Worm (Caenorhabditis elegans): Measurements from ENCODE around the gene C02F5.3.
A peak's percentile ranks its signal among the peaks of the same experiment; 100 is the strongest.

Gene C02F5.3

ce11 chrIII:8201760-8202159 is 43.9 kb upstream of the C02F5.3 start (continued):
- no peak for TF ChIP-seq jun-1 (tag; optimal IDR thresholded peaks at IDR 0.05)

DNA sequence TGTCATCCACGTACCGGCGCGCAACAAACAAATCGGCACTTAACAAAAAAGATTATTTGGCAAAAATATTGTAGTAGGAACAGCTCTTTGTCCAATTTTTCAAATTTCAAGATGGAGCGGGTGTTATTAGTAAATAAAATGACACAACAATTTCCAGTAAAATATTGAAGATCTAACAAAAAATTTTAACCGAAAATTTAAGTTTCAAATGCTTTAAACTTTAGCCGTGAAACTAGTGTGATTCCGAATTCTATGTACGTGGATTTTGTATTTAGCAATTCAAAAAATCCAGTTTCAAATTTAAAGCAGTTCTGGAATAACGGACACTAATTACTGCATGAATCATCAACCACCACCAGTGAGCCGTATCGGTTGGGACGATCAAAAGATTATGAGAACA is 42.9 kb upstream of the C02F5.3 start, which contains the start of gene snb-5:
Gene snb-5 (plus strand): TSS at position 301 of the 400 bp plus-strand sequence.
- TF ChIP-seq nhr-43 (tag; optimal IDR thresholded peaks at IDR 0.05; ENCODE audit: poor library complexity, severe bottlenecking): no peak
- TF ChIP-seq ceh-9 (tag; optimal IDR thresholded peaks at IDR 0.05): no peak
- TF ChIP-seq elt-1 (tag; optimal IDR thresholded peaks at IDR 0.05): no peak
- TF ChIP-seq nhr-25 (tag; optimal IDR thresholded peaks at IDR 0.05): no peak
- no peak for TF ChIP-seq eor-1 (tag; optimal IDR thresholded peaks at IDR 0.05)
- TF ChIP-seq daf-12 (tag; optimal IDR thresholded peaks at IDR 0.05): no peak
- TF ChIP-seq egl-5 (tag; optimal IDR thresholded peaks at IDR 0.05): no peak
- no peak for TF ChIP-seq sea-2 (GFP tag; optimal IDR thresholded peaks at IDR 0.05)
- no peak for TF ChIP-seq mml-1 (tag; optimal IDR thresholded peaks at IDR 0.05)
- no peak for TF ChIP-seq ztf-11 (tag; optimal IDR thresholded peaks at IDR 0.05)
- no peak for TF ChIP-seq egl-27 (tag; optimal IDR thresholded peaks at IDR 0.05)
- TF ChIP-seq ceh-28 (tag; optimal IDR thresholded peaks at IDR 0.05): no peak
- no peak for TF ChIP-seq ZK546.5 (tag; optimal IDR thresholded peaks at IDR 0.05)
- TF ChIP-seq skn-1 (tag; optimal IDR thresholded peaks at IDR 0.05): no peak
- TF ChIP-seq ceh-82 (tag; optimal IDR thresholded peaks at IDR 0.05): no peak
- no peak for TF ChIP-seq elt-2 (tag; optimal IDR thresholded peaks at IDR 0.05)
- no peak for TF ChIP-seq nhr-28 (tag; optimal IDR thresholded peaks at IDR 0.05)
- TF ChIP-seq ama-1 (optimal IDR thresholded peaks at IDR 0.05): no peak

ce11 chrIII:8209775-8210174 is 35.9 kb upstream of the C02F5.3 start, which contains the start of gene C30A5.10:
Gene C30A5.10 (minus strand): TSS chrIII:8209875.
- TF ChIP-seq ZK546.5 (tag; optimal IDR thresholded peaks at IDR 0.05) (no peak), eor-1 (tag; optimal IDR thresholded peaks at IDR 0.05) (no peak), zag-1 (tag; optimal IDR thresholded peaks at IDR 0.05) (no peak), nhr-23 (tag; optimal IDR thresholded peaks at IDR 0.05) (no peak), daf-12 (tag; optimal IDR thresholded peaks at IDR 0.05) (no peak), ceh-16 (tag; optimal IDR thresholded peaks at IDR 0.05) (no peak), ceh-28 (tag; optimal IDR thresholded peaks at IDR 0.05) (no peak), hmg-11 (tag; optimal IDR thresholded peaks at IDR 0.05) (no peak), mml-1 (tag; optimal IDR thresholded peaks at IDR 0.05) (no peak), nhr-12 (tag; optimal IDR thresholded peaks at IDR 0.05) (no peak), egl-5 (tag; optimal IDR thresholded peaks at IDR 0.05) (no peak), lin-39 (tag; optimal IDR thresholded peaks at IDR 0.05) (no peak), mdl-1 (tag; optimal IDR thresholded peaks at IDR 0.05) (no peak), egl-27 (tag; optimal IDR thresholded peaks at IDR 0.05) (no peak)

DNA sequence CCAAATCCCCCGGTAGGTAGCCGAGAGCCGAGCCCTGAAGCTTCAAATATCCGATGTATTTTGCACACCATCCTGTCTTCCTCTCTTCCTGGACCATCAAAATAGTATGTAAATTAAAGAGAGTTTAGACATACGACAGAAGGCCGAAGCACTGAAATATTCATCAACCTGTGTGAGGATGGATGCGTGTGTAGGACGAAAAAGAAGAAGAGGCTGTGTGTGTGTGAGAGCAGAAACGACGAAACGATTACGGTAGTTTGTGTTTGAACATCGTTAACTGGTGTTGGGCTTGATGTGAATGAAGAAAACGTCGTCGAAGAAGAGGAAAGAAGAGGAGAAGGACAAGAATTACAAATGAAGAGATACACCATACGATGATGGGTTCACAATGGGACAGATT is 34.1 kb upstream of the C02F5.3 start:
- no peak for TF ChIP-seq nhr-12 (tag; optimal IDR thresholded peaks at IDR 0.05)
- no peak for TF ChIP-seq ama-1 (optimal IDR thresholded peaks at IDR 0.05)
- peak; percentile 21 for TF ChIP-seq nfya-1 (tag; optimal IDR thresholded peaks at IDR 0.05; ENCODE audit: insufficient read depth)
- no peak for TF ChIP-seq mdl-1 (tag; optimal IDR thresholded peaks at IDR 0.05)

DNA sequence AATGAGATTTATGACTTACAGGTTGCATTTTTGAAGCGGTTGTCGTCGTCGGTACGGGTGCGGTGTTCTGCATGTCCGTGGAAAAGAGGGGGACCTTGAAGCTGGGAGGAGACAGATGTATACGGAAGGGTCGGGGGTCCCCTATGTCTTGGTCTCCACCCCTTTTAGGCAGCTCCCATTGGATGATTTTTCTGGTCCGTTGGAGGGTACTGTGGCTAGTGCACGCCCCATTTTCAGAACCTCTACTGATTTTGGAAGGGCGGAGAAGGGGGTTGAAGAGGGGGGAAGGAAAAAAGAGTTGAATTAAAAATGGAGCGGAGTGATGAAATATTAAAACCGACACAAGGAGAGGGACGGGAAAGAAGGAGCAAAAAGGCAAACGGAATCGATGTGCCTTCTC is 29.5 kb upstream of the C02F5.3 start, which contains the start of gene unc-86:
Gene unc-86 (minus strand): TSS at position 113 of the 400 bp plus-strand sequence.
- TF ChIP-seq snpc-4 (tag; optimal IDR thresholded peaks at IDR 0.05) (no peak), nfya-1 (tag; optimal IDR thresholded peaks at IDR 0.05; ENCODE audit: insufficient read depth) (peak; percentile 67)

- no peak for TF ChIP-seq ceh-9 (tag; optimal IDR thresholded peaks at IDR 0.05)
- no peak for TF ChIP-seq lsy-12 (tag; optimal IDR thresholded peaks at IDR 0.05)
- TF ChIP-seq nhr-11 (tag; optimal IDR thresholded peaks at IDR 0.05): no peak
- no peak for TF ChIP-seq nhr-67 (tag; optimal IDR thresholded peaks at IDR 0.05)
- no peak for TF ChIP-seq tbx-2 (tag; optimal IDR thresholded peaks at IDR 0.05)
- no peak for TF ChIP-seq fkh-10 (GFP tag; optimal IDR thresholded peaks at IDR 0.05)
- TF ChIP-seq elt-2 (tag; optimal IDR thresholded peaks at IDR 0.05): no peak
- no peak for TF ChIP-seq nhr-23 (tag; optimal IDR thresholded peaks at IDR 0.05)
Observed at ce11 chrIII:8217919-8218318, 27.8 kb upstream of the C02F5.3 start, which contains the start of gene C30A5.16. Gene C30A5.16 (plus strand): TSS chrIII:8218219.
